Worm (Caenorhabditis elegans): ENCODE measurements around the gene ZK218.3.

- TF ChIP-seq dao-5 (tag; optimal IDR thresholded peaks at IDR 0.05) (no peak), him-1 (tag; optimal IDR thresholded peaks at IDR 0.05) (no peak)
These were observed 31.9 kb downstream of the ZK218.3 start for ce11 chrV:17066634-17067033.

Measured in whole organism, L4/young adult.